Fruit fly (Drosophila melanogaster) whole organism, wandering third instar larva: ENCODE measurements around the gene PpV.
A peak's percentile ranks its signal among the peaks of the same experiment; 100 is the strongest.

Experiments used
- Abd-B ChIP-seq: fragments of >200 bp; optimal IDR thresholded peaks from 2 replicates; lab custom pipeline; 2017; ENCODE audit warnings: missing biosample characterization, missing genetic modification characterization
- CG32264 ChIP-seq: fragments of 200-800 bp; sonication (Bioruptor generic); optimal IDR thresholded peaks from 2 replicates; lab custom pipeline; 2016; ENCODE audit warnings: missing biosample characterization, missing genetic modification characterization
- CG9705 ChIP-seq: fragments of 200-800 bp; sonication (Bioruptor generic); optimal IDR thresholded peaks from 2 replicates; lab custom pipeline; 2018; ENCODE audit warnings: missing biosample characterization, mild to moderate bottlenecking, missing genetic modification characterization
- CrebA ChIP-seq: fragments of 200-800 bp; sonication (Bioruptor generic); optimal IDR thresholded peaks from 2 replicates; lab custom pipeline; 2016; ENCODE audit warnings: missing biosample characterization, mild to moderate bottlenecking, missing genetic modification characterization, borderline replicate concordance
- Dfd ChIP-seq: fragments of >200 bp; optimal IDR thresholded peaks from 2 replicates; lab custom pipeline; 2017; ENCODE audit warnings: missing biosample characterization, missing genetic modification characterization
- Dif ChIP-seq: fragments of 200-275, 200-300 bp; sonication (Bioruptor generic); optimal IDR thresholded peaks from 2 replicates; lab custom pipeline; 2018; ENCODE audit warnings: missing biosample characterization, missing genetic modification characterization; ENCODE audit not compliant: partially characterized antibody
- GATAd ChIP-seq: sonication (Bioruptor generic); optimal IDR thresholded peaks from 2 replicates; lab custom pipeline; 2016; ENCODE audit warnings: missing biosample characterization, missing genetic modification characterization
- HLH106 ChIP-seq: fragments of 200-800 bp; optimal IDR thresholded peaks from 3 replicates; lab custom pipeline; 2019; ENCODE audit warnings: missing biosample characterization, mild to moderate bottlenecking, missing genetic modification characterization, moderate library complexity
- Hnf4 ChIP-seq: fragments of 200-800 bp; sonication (Bioruptor generic); optimal IDR thresholded peaks from 2 replicates; lab custom pipeline; 2016; ENCODE audit warnings: missing biosample characterization, mild to moderate bottlenecking, missing genetic modification characterization
- Hr78 ChIP-seq: fragments of >200 bp; optimal IDR thresholded peaks from 2 replicates; lab custom pipeline; 2017; ENCODE audit warnings: missing biosample characterization, missing genetic modification characterization
- Hr83 ChIP-seq: fragments of 200-300 bp; sonication (Bioruptor generic); optimal IDR thresholded peaks from 2 replicates; lab custom pipeline; 2016; ENCODE audit warnings: missing biosample characterization, mild to moderate bottlenecking, missing genetic modification characterization, moderate library complexity; ENCODE audit not compliant: poor library complexity, severe bottlenecking
- Jra ChIP-seq: sonication (Bioruptor generic); optimal IDR thresholded peaks from 2 replicates; lab custom pipeline; 2016; ENCODE audit warnings: missing biosample characterization, missing genetic modification characterization
- Mio ChIP-seq: sonication (Bioruptor generic); optimal IDR thresholded peaks from 2 replicates; lab custom pipeline; 2016; ENCODE audit warnings: missing biosample characterization, missing genetic modification characterization
- Myc ChIP-seq: fragments of >200 bp; optimal IDR thresholded peaks from 2 replicates; lab custom pipeline; 2017
- N ChIP-seq: fragments of >200 bp; optimal IDR thresholded peaks from 2 replicates; lab custom pipeline; 2018; ENCODE audit warnings: missing biosample characterization, missing external identifiers, missing genetic modification characterization
- OdsH ChIP-seq: fragments of 200-800 bp; sonication (Bioruptor generic); optimal IDR thresholded peaks from 2 replicates; lab custom pipeline; 2016; ENCODE audit warnings: missing biosample characterization, mild to moderate bottlenecking, missing genetic modification characterization
- Rel ChIP-seq, 2 experiments: fragments of 200-800 bp; sonication (Bioruptor generic) in 1 of 2; optimal IDR thresholded peaks; 2 replicates in 1 of 2; 3 replicates in 1 of 2; lab custom pipeline; 2016 to 2019; ENCODE audit warnings: mild to moderate bottlenecking in 2 of 2, missing biosample characterization in 2 of 2, missing genetic modification characterization in 2 of 2, moderate library complexity in 1 of 2
- Sp1 ChIP-seq: fragments of 200-800 bp; sonication (Bioruptor generic); optimal IDR thresholded peaks from 3 replicates; lab custom pipeline; 2019; ENCODE audit warnings: missing biosample characterization, mild to moderate bottlenecking, missing genetic modification characterization, moderate library complexity
- Vsx2 ChIP-seq: fragments of 200-300, 225-300 bp; sonication (Bioruptor generic); optimal IDR thresholded peaks from 2 replicates; lab custom pipeline; 2018; ENCODE audit warnings: missing biosample characterization, missing genetic modification characterization; ENCODE audit not compliant: partially characterized antibody
- br ChIP-seq: fragments of 200-800 bp; sonication (Bioruptor generic); optimal IDR thresholded peaks from 2 replicates; lab custom pipeline; 2016; ENCODE audit warnings: missing biosample characterization, missing genetic modification characterization
- brk ChIP-seq: fragments of 200-800 bp; sonication (Bioruptor generic); optimal IDR thresholded peaks from 2 replicates; lab custom pipeline; 2016; ENCODE audit warnings: missing biosample characterization, mild to moderate bottlenecking, missing genetic modification characterization
- dl ChIP-seq, 2 experiments: fragments of 175-275, 200-275 bp in 1 of 2; fragments of 200-275 bp in 1 of 2; sonication (Bioruptor generic); optimal IDR thresholded peaks; lab custom pipeline; 2018; ENCODE audit warnings: mild to moderate bottlenecking in 2 of 2, missing biosample characterization in 2 of 2, missing genetic modification characterization in 2 of 2, moderate library complexity in 2 of 2; ENCODE audit not compliant: partially characterized antibody in 2 of 2, insufficient read depth in 1 of 2
- dmrt93B ChIP-seq: fragments of 200-800 bp; sonication (Bioruptor generic); optimal IDR thresholded peaks from 2 replicates; lab custom pipeline; 2018; ENCODE audit warnings: missing biosample characterization, mild to moderate bottlenecking, missing genetic modification characterization
- dsf ChIP-seq: sonication (Bioruptor generic); optimal IDR thresholded peaks from 2 replicates; lab custom pipeline; 2016; ENCODE audit warnings: missing biosample characterization, missing genetic modification characterization, borderline replicate concordance
- ey ChIP-seq: fragments of 200-800 bp; sonication (Bioruptor generic); optimal IDR thresholded peaks from 2 replicates; lab custom pipeline; 2016; ENCODE audit warnings: missing biosample characterization, missing genetic modification characterization
- foxo ChIP-seq, 2 experiments: fragments of 200-800 bp; sonication (Bioruptor generic); optimal IDR thresholded peaks; 2 replicates in 1 of 2; 3 replicates in 1 of 2; lab custom pipeline; 2016 to 2017; ENCODE audit warnings: missing biosample characterization in 2 of 2, missing genetic modification characterization in 2 of 2
- fru ChIP-seq: fragments of 200-800 bp; sonication (Bioruptor generic); optimal IDR thresholded peaks from 3 replicates; lab custom pipeline; 2016; ENCODE audit warnings: missing biosample characterization, mild to moderate bottlenecking, missing genetic modification characterization
- h ChIP-seq: fragments of 200-800 bp; sonication (Bioruptor generic); optimal IDR thresholded peaks from 3 replicates; lab custom pipeline; 2016; ENCODE audit warnings: missing biosample characterization, mild to moderate bottlenecking, missing genetic modification characterization
- jim ChIP-seq: fragments of 175-275, 200-325 bp; sonication (Bioruptor generic); optimal IDR thresholded peaks from 2 replicates; lab custom pipeline; 2016; ENCODE audit warnings: missing biosample characterization, mild to moderate bottlenecking, missing genetic modification characterization
- lola ChIP-seq: fragments of >200 bp; optimal IDR thresholded peaks from 2 replicates; lab custom pipeline; 2017; ENCODE audit warnings: missing biosample characterization, missing genetic modification characterization
- pan ChIP-seq: fragments of >200 bp; optimal IDR thresholded peaks from 2 replicates; lab custom pipeline; 2017
- psq ChIP-seq: fragments of 200-800 bp; sonication (Bioruptor generic); optimal IDR thresholded peaks from 3 replicates; lab custom pipeline; 2017; ENCODE audit warnings: missing biosample characterization, mild to moderate bottlenecking, missing genetic modification characterization, moderate library complexity
- rgr ChIP-seq: fragments of 200-800 bp; sonication (Bioruptor generic); optimal IDR thresholded peaks from 3 replicates; lab custom pipeline; 2016; ENCODE audit warnings: missing biosample characterization, mild to moderate bottlenecking, missing genetic modification characterization
- sage ChIP-seq: fragments of 200-800 bp; sonication (Bioruptor generic); optimal IDR thresholded peaks from 2 replicates; lab custom pipeline; 2016; ENCODE audit warnings: missing biosample characterization, mild to moderate bottlenecking, missing genetic modification characterization
- sv ChIP-seq: fragments of 200-800 bp; sonication (Bioruptor generic); optimal IDR thresholded peaks from 3 replicates; lab custom pipeline; 2016; ENCODE audit warnings: missing biosample characterization, missing genetic modification characterization
- tai ChIP-seq: sonication (Bioruptor generic); optimal IDR thresholded peaks from 2 replicates; lab custom pipeline; 2016; ENCODE audit warnings: missing biosample characterization, missing genetic modification characterization
- usp ChIP-seq: fragments of >200 bp; optimal IDR thresholded peaks from 2 replicates; lab custom pipeline; 2017; ENCODE audit warnings: missing biosample characterization, missing genetic modification characterization
- woc ChIP-seq: sonication (Bioruptor generic); optimal IDR thresholded peaks from 2 replicates; lab custom pipeline; 2016; ENCODE audit warnings: missing biosample characterization, mild to moderate bottlenecking, missing genetic modification characterization

The PpV gene

DNA sequence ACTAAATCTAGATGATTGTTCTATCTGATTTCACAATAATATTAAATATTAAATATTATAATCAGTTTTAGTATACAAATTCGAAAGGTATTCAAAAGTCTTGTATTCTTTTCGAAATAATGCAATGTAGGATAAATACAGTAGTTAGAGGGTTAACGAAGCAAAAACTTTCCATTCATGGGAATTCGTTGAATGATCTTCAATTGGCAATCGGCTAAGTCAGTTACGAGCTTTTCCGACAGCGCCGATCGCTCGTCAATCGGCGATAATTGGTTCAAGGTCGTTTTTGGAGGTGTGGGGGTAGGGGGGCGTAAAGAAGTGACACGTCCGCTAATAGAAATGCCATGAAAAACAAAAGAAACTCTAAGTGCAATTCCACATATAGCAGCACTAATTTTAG is 26.6 kb downstream of the PpV start:
- TF ChIP-seq dsf (GFP tag; lab: Kevin White, UChicago) (no peak), lola (GFP tag; lab: Kevin White, UChicago) (no peak), psq (GFP tag; lab: Kevin White, UChicago) (no peak), foxo (GFP tag; optimal IDR thresholded peaks at IDR 0.05; lab: Kevin White, UChicago) (no peak), Dfd (GFP tag; lab: Kevin White, UChicago) (no peak), h (GFP tag; lab: Kevin White, UChicago) (no peak), br (GFP tag; lab: Kevin White, UChicago) (no peak), Vsx2 (GFP tag; lab: Kevin White, UChicago) (no peak), OdsH (no peak)

DNA sequence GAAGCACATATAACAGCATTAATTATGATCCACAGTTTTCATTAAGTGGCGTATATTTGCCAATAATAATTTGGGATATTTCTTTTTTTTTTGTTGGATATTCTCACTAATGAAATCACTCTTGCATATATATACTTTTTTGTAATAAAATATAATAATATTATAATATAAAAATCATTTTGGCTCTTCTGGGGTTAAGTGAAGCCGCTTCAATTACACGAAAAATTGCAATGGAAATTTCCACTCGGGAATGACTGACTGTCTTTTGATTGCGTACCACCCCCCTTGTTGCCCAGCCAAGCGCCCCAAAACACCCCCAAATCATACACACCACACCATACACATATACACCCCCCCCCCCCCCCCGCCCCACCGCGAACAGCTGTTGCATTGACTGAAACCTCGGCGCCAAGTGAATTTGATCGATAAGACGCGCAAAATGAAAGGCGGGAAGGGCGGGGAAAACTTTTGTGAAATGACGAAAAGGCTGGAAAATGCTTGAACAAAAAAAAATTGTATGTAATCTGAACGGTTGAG is 28.1 kb downstream of the PpV start:
- TF ChIP-seq pan (lab: Kevin White, UChicago), result peak; percentile 47
- TF ChIP-seq sage, result no peak
- TF ChIP-seq Sp1, result peak; percentile 2
- no peak for TF ChIP-seq psq (GFP tag; lab: Kevin White, UChicago)
- TF ChIP-seq Rel (GFP tag; optimal IDR thresholded peaks at IDR 0.05; lab: Kevin White, UChicago), result no peak
- TF ChIP-seq Rel (tag; optimal IDR thresholded peaks at IDR 0.05; lab: Kevin White, UChicago), result peak; percentile 68
- TF ChIP-seq woc (GFP tag; lab: Kevin White, UChicago), result no peak

DNA sequence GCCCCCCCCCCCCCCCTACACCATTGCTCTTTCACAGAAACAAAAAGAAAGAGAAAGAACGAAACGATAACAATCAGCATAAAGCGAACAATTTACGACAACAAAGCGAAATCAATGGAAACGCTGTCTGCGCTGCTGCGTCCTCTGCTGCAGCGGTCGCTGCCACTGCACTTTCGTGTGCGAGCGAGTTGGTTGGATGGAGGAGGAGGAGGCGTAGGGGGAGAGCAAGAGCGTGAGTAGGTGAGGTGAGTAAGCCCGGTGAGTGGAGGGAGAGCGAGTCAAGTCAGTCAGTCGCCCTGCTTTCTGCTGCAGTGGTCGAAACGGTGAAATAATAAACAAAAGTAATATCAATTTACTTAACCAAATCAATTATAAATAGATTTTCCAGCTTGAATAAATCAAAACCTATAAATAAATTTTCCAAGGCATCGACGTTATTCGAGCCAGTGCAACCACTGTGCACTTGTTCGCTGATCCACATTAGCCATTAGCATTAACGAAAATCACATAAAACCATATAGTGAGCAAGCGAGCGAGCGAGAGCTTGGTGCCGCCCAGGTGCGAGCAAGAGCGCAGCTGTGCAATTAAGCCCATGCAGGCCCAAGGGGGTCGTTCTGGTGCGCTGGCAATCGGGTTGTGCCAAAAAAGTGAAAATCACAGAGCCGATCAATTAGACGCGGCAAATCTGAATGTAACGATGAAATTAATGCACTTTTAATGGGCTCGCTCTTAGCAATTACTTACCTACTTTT is 28.8 kb downstream of the PpV start:
- TF ChIP-seq N (no peak), foxo (GFP tag; optimal IDR thresholded peaks at IDR 0.05; lab: Kevin White, UChicago) (peak; percentile 75 to 92), Jra (peak; percentile 90), pan (lab: Kevin White, UChicago) (no peak), psq (GFP tag; lab: Kevin White, UChicago) (peak; percentile 95), Dfd (GFP tag; lab: Kevin White, UChicago) (no peak), Hr78 (GFP tag; lab: Kevin White, UChicago) (no peak), Sp1 (peak; percentile 84), h (GFP tag; lab: Kevin White, UChicago) (peak; percentile 96), woc (GFP tag; lab: Kevin White, UChicago) (peak; percentile 95), Hr83 (GFP tag; lab: Kevin White, UChicago) (peak; percentile 19), Mio (GFP tag; lab: Kevin White, UChicago) (peak; percentile 37), Abd-B (GFP tag; lab: Kevin White, UChicago) (no peak), dmrt93B (peak; percentile 76), tai (peak; percentile 77), Vsx2 (GFP tag; lab: Kevin White, UChicago) (peak; percentile 43), ey (GFP tag; lab: Kevin White, UChicago) (peak; percentile 94), Hnf4 (GFP tag; lab: Kevin White, UChicago) (peak; percentile 91), CrebA (GFP tag; lab: Kevin White, UChicago) (no peak), HLH106 (peak; percentile 80), rgr (GFP tag; lab: Kevin White, UChicago) (peak; percentile 94), CG32264 (GFP tag; lab: Kevin White, UChicago) (peak; percentile 90), sage (peak; percentile 91), sv (GFP tag; lab: Kevin White, UChicago) (no peak), Myc (no peak), dsf (GFP tag; lab: Kevin White, UChicago) (peak; percentile 79), dl (GFP tag; optimal IDR thresholded peaks at IDR 0.05; lab: Kevin White, UChicago; ENCODE audit: insufficient read depth in 1 of 2, partially characterized antibody in 2 of 2) (peak; percentile 50 to 60), usp (GFP tag; lab: Kevin White, UChicago) (no peak), Dif (peak; percentile 81), br (GFP tag; lab: Kevin White, UChicago) (peak; percentile 94), CG9705 (GFP tag; lab: Kevin White, UChicago) (peak; percentile 52), jim (GFP tag; lab: Kevin White, UChicago) (peak; percentile 33), lola (GFP tag; lab: Kevin White, UChicago) (no peak), Rel (GFP tag; optimal IDR thresholded peaks at IDR 0.05; lab: Kevin White, UChicago) (peak; percentile 86), Rel (tag; optimal IDR thresholded peaks at IDR 0.05; lab: Kevin White, UChicago) (peak; percentile 64), OdsH (peak; percentile 91), GATAd (GFP tag; lab: Kevin White, UChicago) (peak; percentile 73), fru (peak; percentile 95), brk (peak; percentile 82)
